Fruit fly (Drosophila melanogaster) whole organism, wandering third instar larva: Measurements from ENCODE around the gene CG33281.

Experiments
- Abd-B ChIP-seq: fragments of >200 bp; optimal IDR thresholded peaks from 2 replicates; lab custom pipeline; 2017; ENCODE audit warnings: missing biosample characterization, missing genetic modification characterization
- CG32264 ChIP-seq: fragments of 200-800 bp; sonication (Bioruptor generic); optimal IDR thresholded peaks from 2 replicates; lab custom pipeline; 2016; ENCODE audit warnings: missing biosample characterization, missing genetic modification characterization
- CG9705 ChIP-seq: fragments of 200-800 bp; sonication (Bioruptor generic); optimal IDR thresholded peaks from 2 replicates; lab custom pipeline; 2018; ENCODE audit warnings: missing biosample characterization, mild to moderate bottlenecking, missing genetic modification characterization
- CrebA ChIP-seq: fragments of 200-800 bp; sonication (Bioruptor generic); optimal IDR thresholded peaks from 2 replicates; lab custom pipeline; 2016; ENCODE audit warnings: missing biosample characterization, mild to moderate bottlenecking, missing genetic modification characterization, borderline replicate concordance
- Dfd ChIP-seq: fragments of >200 bp; optimal IDR thresholded peaks from 2 replicates; lab custom pipeline; 2017; ENCODE audit warnings: missing biosample characterization, missing genetic modification characterization
- Dif ChIP-seq: fragments of 200-275, 200-300 bp; sonication (Bioruptor generic); optimal IDR thresholded peaks from 2 replicates; lab custom pipeline; 2018; ENCODE audit warnings: missing biosample characterization, missing genetic modification characterization; ENCODE audit not compliant: partially characterized antibody
- GATAd ChIP-seq: sonication (Bioruptor generic); optimal IDR thresholded peaks from 2 replicates; lab custom pipeline; 2016; ENCODE audit warnings: missing biosample characterization, missing genetic modification characterization
- HLH106 ChIP-seq: fragments of 200-800 bp; optimal IDR thresholded peaks from 3 replicates; lab custom pipeline; 2019; ENCODE audit warnings: missing biosample characterization, mild to moderate bottlenecking, missing genetic modification characterization, moderate library complexity
- Hnf4 ChIP-seq: fragments of 200-800 bp; sonication (Bioruptor generic); optimal IDR thresholded peaks from 2 replicates; lab custom pipeline; 2016; ENCODE audit warnings: missing biosample characterization, mild to moderate bottlenecking, missing genetic modification characterization
- Hr78 ChIP-seq: fragments of >200 bp; optimal IDR thresholded peaks from 2 replicates; lab custom pipeline; 2017; ENCODE audit warnings: missing biosample characterization, missing genetic modification characterization
- Hr83 ChIP-seq: fragments of 200-300 bp; sonication (Bioruptor generic); optimal IDR thresholded peaks from 2 replicates; lab custom pipeline; 2016; ENCODE audit warnings: missing biosample characterization, mild to moderate bottlenecking, missing genetic modification characterization, moderate library complexity; ENCODE audit not compliant: poor library complexity, severe bottlenecking
- Jra ChIP-seq: sonication (Bioruptor generic); optimal IDR thresholded peaks from 2 replicates; lab custom pipeline; 2016; ENCODE audit warnings: missing biosample characterization, missing genetic modification characterization
- Mio ChIP-seq: sonication (Bioruptor generic); optimal IDR thresholded peaks from 2 replicates; lab custom pipeline; 2016; ENCODE audit warnings: missing biosample characterization, missing genetic modification characterization
- Myc ChIP-seq: fragments of >200 bp; optimal IDR thresholded peaks from 2 replicates; lab custom pipeline; 2017
- N ChIP-seq: fragments of >200 bp; optimal IDR thresholded peaks from 2 replicates; lab custom pipeline; 2018; ENCODE audit warnings: missing biosample characterization, missing external identifiers, missing genetic modification characterization
- OdsH ChIP-seq: fragments of 200-800 bp; sonication (Bioruptor generic); optimal IDR thresholded peaks from 2 replicates; lab custom pipeline; 2016; ENCODE audit warnings: missing biosample characterization, mild to moderate bottlenecking, missing genetic modification characterization
- Rel ChIP-seq, 2 experiments: fragments of 200-800 bp; sonication (Bioruptor generic) in 1 of 2; optimal IDR thresholded peaks; 2 replicates in 1 of 2; 3 replicates in 1 of 2; lab custom pipeline; 2016 to 2019; ENCODE audit warnings: mild to moderate bottlenecking in 2 of 2, missing biosample characterization in 2 of 2, missing genetic modification characterization in 2 of 2, moderate library complexity in 1 of 2
- Sp1 ChIP-seq: fragments of 200-800 bp; sonication (Bioruptor generic); optimal IDR thresholded peaks from 3 replicates; lab custom pipeline; 2019; ENCODE audit warnings: missing biosample characterization, mild to moderate bottlenecking, missing genetic modification characterization, moderate library complexity
- Vsx2 ChIP-seq: fragments of 200-300, 225-300 bp; sonication (Bioruptor generic); optimal IDR thresholded peaks from 2 replicates; lab custom pipeline; 2018; ENCODE audit warnings: missing biosample characterization, missing genetic modification characterization; ENCODE audit not compliant: partially characterized antibody
- br ChIP-seq: fragments of 200-800 bp; sonication (Bioruptor generic); optimal IDR thresholded peaks from 2 replicates; lab custom pipeline; 2016; ENCODE audit warnings: missing biosample characterization, missing genetic modification characterization
- brk ChIP-seq: fragments of 200-800 bp; sonication (Bioruptor generic); optimal IDR thresholded peaks from 2 replicates; lab custom pipeline; 2016; ENCODE audit warnings: missing biosample characterization, mild to moderate bottlenecking, missing genetic modification characterization
- dl ChIP-seq, 2 experiments: fragments of 175-275, 200-275 bp in 1 of 2; fragments of 200-275 bp in 1 of 2; sonication (Bioruptor generic); optimal IDR thresholded peaks; lab custom pipeline; 2018; ENCODE audit warnings: mild to moderate bottlenecking in 2 of 2, missing biosample characterization in 2 of 2, missing genetic modification characterization in 2 of 2, moderate library complexity in 2 of 2; ENCODE audit not compliant: partially characterized antibody in 2 of 2, insufficient read depth in 1 of 2
- dmrt93B ChIP-seq: fragments of 200-800 bp; sonication (Bioruptor generic); optimal IDR thresholded peaks from 2 replicates; lab custom pipeline; 2018; ENCODE audit warnings: missing biosample characterization, mild to moderate bottlenecking, missing genetic modification characterization
- dsf ChIP-seq: sonication (Bioruptor generic); optimal IDR thresholded peaks from 2 replicates; lab custom pipeline; 2016; ENCODE audit warnings: missing biosample characterization, missing genetic modification characterization, borderline replicate concordance
- ey ChIP-seq: fragments of 200-800 bp; sonication (Bioruptor generic); optimal IDR thresholded peaks from 2 replicates; lab custom pipeline; 2016; ENCODE audit warnings: missing biosample characterization, missing genetic modification characterization
- foxo ChIP-seq, 2 experiments: fragments of 200-800 bp; sonication (Bioruptor generic); optimal IDR thresholded peaks; 2 replicates in 1 of 2; 3 replicates in 1 of 2; lab custom pipeline; 2016 to 2017; ENCODE audit warnings: missing biosample characterization in 2 of 2, missing genetic modification characterization in 2 of 2
- fru ChIP-seq: fragments of 200-800 bp; sonication (Bioruptor generic); optimal IDR thresholded peaks from 3 replicates; lab custom pipeline; 2016; ENCODE audit warnings: missing biosample characterization, mild to moderate bottlenecking, missing genetic modification characterization
- h ChIP-seq: fragments of 200-800 bp; sonication (Bioruptor generic); optimal IDR thresholded peaks from 3 replicates; lab custom pipeline; 2016; ENCODE audit warnings: missing biosample characterization, mild to moderate bottlenecking, missing genetic modification characterization
- jim ChIP-seq: fragments of 175-275, 200-325 bp; sonication (Bioruptor generic); optimal IDR thresholded peaks from 2 replicates; lab custom pipeline; 2016; ENCODE audit warnings: missing biosample characterization, mild to moderate bottlenecking, missing genetic modification characterization
- lola ChIP-seq: fragments of >200 bp; optimal IDR thresholded peaks from 2 replicates; lab custom pipeline; 2017; ENCODE audit warnings: missing biosample characterization, missing genetic modification characterization
- pan ChIP-seq: fragments of >200 bp; optimal IDR thresholded peaks from 2 replicates; lab custom pipeline; 2017
- psq ChIP-seq: fragments of 200-800 bp; sonication (Bioruptor generic); optimal IDR thresholded peaks from 3 replicates; lab custom pipeline; 2017; ENCODE audit warnings: missing biosample characterization, mild to moderate bottlenecking, missing genetic modification characterization, moderate library complexity
- rgr ChIP-seq: fragments of 200-800 bp; sonication (Bioruptor generic); optimal IDR thresholded peaks from 3 replicates; lab custom pipeline; 2016; ENCODE audit warnings: missing biosample characterization, mild to moderate bottlenecking, missing genetic modification characterization
- sage ChIP-seq: fragments of 200-800 bp; sonication (Bioruptor generic); optimal IDR thresholded peaks from 2 replicates; lab custom pipeline; 2016; ENCODE audit warnings: missing biosample characterization, mild to moderate bottlenecking, missing genetic modification characterization
- sv ChIP-seq: fragments of 200-800 bp; sonication (Bioruptor generic); optimal IDR thresholded peaks from 3 replicates; lab custom pipeline; 2016; ENCODE audit warnings: missing biosample characterization, missing genetic modification characterization
- tai ChIP-seq: sonication (Bioruptor generic); optimal IDR thresholded peaks from 2 replicates; lab custom pipeline; 2016; ENCODE audit warnings: missing biosample characterization, missing genetic modification characterization
- usp ChIP-seq: fragments of >200 bp; optimal IDR thresholded peaks from 2 replicates; lab custom pipeline; 2017; ENCODE audit warnings: missing biosample characterization, missing genetic modification characterization
- woc ChIP-seq: sonication (Bioruptor generic); optimal IDR thresholded peaks from 2 replicates; lab custom pipeline; 2016; ENCODE audit warnings: missing biosample characterization, mild to moderate bottlenecking, missing genetic modification characterization

CG33281 gene

DNA sequence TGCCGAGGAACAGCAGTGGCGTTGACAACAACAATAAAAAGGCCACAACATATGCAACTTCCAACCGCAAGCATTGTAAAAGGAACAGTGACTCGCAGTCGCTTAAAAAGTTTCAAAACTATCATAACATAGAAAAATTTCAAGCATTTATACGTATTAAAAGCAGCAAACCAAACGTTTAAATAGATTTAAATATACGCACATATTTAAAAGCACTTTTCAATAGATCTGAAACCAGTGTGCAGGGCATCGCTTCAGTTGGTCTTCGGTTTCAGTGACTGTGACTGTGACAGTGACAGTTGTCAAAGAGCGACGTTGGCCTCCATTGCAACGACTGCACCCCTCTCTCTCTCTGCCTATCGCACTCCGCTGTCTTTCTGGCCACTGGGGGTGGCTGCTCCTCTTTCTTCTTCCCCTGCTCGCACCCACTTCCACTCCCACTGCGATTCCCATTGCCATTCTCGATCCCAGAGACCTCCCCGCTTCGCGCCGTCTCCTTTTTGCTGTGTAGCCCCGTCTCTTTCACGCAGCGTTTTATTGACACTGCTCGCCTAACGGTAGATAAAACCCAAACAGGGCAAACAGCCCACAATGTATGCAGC, 24.2 kb downstream of the CG33281 start:
- TF ChIP-seq dl (GFP tag; optimal IDR thresholded peaks at IDR 0.05; lab: Kevin White, UChicago; ENCODE audit: insufficient read depth in 1 of 2, partially characterized antibody in 2 of 2) (no peak), Jra (GFP tag; lab: Kevin White, UChicago) (peak; percentile 77), HLH106 (tag; lab: Kevin White, UChicago) (peak; percentile 82), OdsH (GFP tag; lab: Kevin White, UChicago) (peak; percentile 91), lola (no peak), dsf (GFP tag; lab: Kevin White, UChicago) (no peak), brk (GFP tag; lab: Kevin White, UChicago) (peak; percentile 76), Hr78 (no peak), GATAd (GFP tag; lab: Kevin White, UChicago) (peak; percentile 63), psq (peak; percentile 85), foxo (GFP tag; optimal IDR thresholded peaks at IDR 0.05; lab: Kevin White, UChicago) (peak; percentile 52 to 81), N (GFP tag; lab: Kevin White, UChicago) (no peak), sage (GFP tag; lab: Kevin White, UChicago) (peak; percentile 75), br (GFP tag; lab: Kevin White, UChicago) (peak; percentile 88), Dfd (GFP tag; lab: Kevin White, UChicago) (no peak), h (peak; percentile 87), tai (GFP tag; lab: Kevin White, UChicago) (peak; percentile 89), CrebA (no peak), CG32264 (GFP tag; lab: Kevin White, UChicago) (peak; percentile 74), Vsx2 (no peak), Abd-B (no peak), Sp1 (GFP tag; lab: Kevin White, UChicago) (peak; percentile 84), pan (lab: Kevin White, UChicago) (no peak), Rel (GFP tag; optimal IDR thresholded peaks at IDR 0.05; lab: Kevin White, UChicago) (no peak), Rel (tag; optimal IDR thresholded peaks at IDR 0.05; lab: Kevin White, UChicago) (peak; percentile 23), Hnf4 (GFP tag; lab: Kevin White, UChicago) (peak; percentile 91), Dif (no peak), Mio (GFP tag; lab: Kevin White, UChicago) (peak; percentile 66), fru (peak; percentile 79), dmrt93B (GFP tag; lab: Kevin White, UChicago) (peak; percentile 67), ey (GFP tag; lab: Kevin White, UChicago) (peak; percentile 78), Hr83 (GFP tag; lab: Kevin White, UChicago) (no peak), CG9705 (GFP tag; lab: Kevin White, UChicago) (peak; percentile 6), rgr (peak; percentile 85), Myc (lab: Kevin White, UChicago) (no peak), woc (GFP tag; lab: Kevin White, UChicago) (peak; percentile 70), sv (peak; percentile 7), jim (GFP tag; lab: Kevin White, UChicago) (no peak), usp (GFP tag; lab: Kevin White, UChicago) (no peak)

DNA sequence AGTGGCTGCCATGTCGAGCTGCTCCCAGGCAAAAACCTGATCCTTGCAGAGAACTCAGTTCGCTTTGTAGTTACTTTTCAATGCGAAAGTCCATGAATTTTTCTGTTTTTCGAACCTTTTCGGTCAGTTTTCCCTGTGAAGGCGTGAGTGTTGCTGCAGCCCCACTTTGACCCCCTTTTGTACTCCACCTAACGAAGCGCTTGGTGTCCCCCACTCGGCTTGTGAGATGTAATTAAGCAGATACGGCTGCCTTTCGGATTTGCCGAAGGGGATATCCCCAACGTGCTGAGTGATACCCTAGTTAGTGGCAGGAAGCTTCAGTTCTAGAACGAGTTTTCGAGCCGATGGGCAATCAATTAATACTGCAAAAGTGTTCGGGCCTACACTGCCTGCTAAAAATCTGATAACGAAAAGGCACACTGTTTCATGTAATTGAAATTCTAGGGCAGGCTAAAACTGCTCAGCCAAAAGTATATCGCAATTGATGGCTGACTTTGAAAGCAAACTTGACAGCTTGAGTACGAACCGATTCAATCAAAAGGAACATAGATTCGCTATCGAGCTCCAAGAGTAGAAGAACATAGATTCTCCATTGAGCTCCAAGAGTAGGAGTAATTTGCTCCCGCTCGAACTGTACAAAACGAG, 27.7 kb downstream of the CG33281 start:
- TF ChIP-seq OdsH (GFP tag; lab: Kevin White, UChicago) (peak; percentile 21), Abd-B (no peak), br (GFP tag; lab: Kevin White, UChicago) (peak; percentile 27), woc (GFP tag; lab: Kevin White, UChicago) (peak; percentile 38), dsf (GFP tag; lab: Kevin White, UChicago) (no peak), Hr78 (no peak), fru (peak; percentile 21), Mio (GFP tag; lab: Kevin White, UChicago) (no peak)
